Fruit fly (Drosophila melanogaster): ENCODE data around the gene SPE.

Gene SPE

dm6 chr3R:23734573-23735404 lies 48.7 kb downstream of the SPE start (continued):
- TF ChIP-seq CG2875 (GFP tag; optimal IDR thresholded peaks at IDR 0.05) (no peak), bbx (GFP tag; IDR thresholded peaks at IDR 0.05; ENCODE audit: partially characterized antibody) (no peak), Xbp1 (GFP tag; optimal IDR thresholded peaks at IDR 0.05) (no peak), cwo (GFP tag; optimal IDR thresholded peaks at IDR 0.05) (no peak), MBD-R2 (GFP tag; IDR thresholded peaks at IDR 0.05) (no peak), CG1603 (tag; optimal IDR thresholded peaks at IDR 0.05) (no peak), HLHmδ (GFP tag; optimal IDR thresholded peaks at IDR 0.05) (no peak), Neu2 (GFP tag; optimal IDR thresholded peaks at IDR 0.05; ENCODE audit: borderline replicate concordance) (no peak), CG11093 (GFP tag; IDR thresholded peaks at IDR 0.05) (no peak), CG7556 (GFP tag; optimal IDR thresholded peaks at IDR 0.05) (peak; percentile 1), B-H2 (GFP tag; optimal IDR thresholded peaks at IDR 0.05) (no peak), bsh (GFP tag; optimal IDR thresholded peaks at IDR 0.05) (peak in 1 of 2 experiments; percentile 7), CG15011 (GFP tag; optimal IDR thresholded peaks at IDR 0.05) (no peak), Hmx (GFP tag; optimal IDR thresholded peaks at IDR 0.05) (no peak), Vsx1 (GFP tag; optimal IDR thresholded peaks at IDR 0.05) (no peak), mld (GFP tag; IDR thresholded peaks at IDR 0.05; ENCODE audit: partially characterized antibody) (no peak), CG8765 (GFP tag; IDR thresholded peaks at IDR 0.05) (no peak), seq (GFP tag; IDR thresholded peaks at IDR 0.05) (no peak), stc (GFP tag; IDR thresholded peaks at IDR 0.05) (no peak), Optix (GFP tag; IDR thresholded peaks at IDR 0.05) (0 out of 3 replicates have a peak, but pooled peaks have one; percentile 11), MESR4 (GFP tag; optimal IDR thresholded peaks at IDR 0.05) (no peak), slou (GFP tag; optimal IDR thresholded peaks at IDR 0.05) (no peak), CG4707 (GFP tag; optimal IDR thresholded peaks at IDR 0.05) (no peak), CG6854 (GFP tag; optimal IDR thresholded peaks at IDR 0.05) (no peak), Sox102F (GFP tag; optimal IDR thresholded peaks at IDR 0.05) (peak; percentile 48), CG9215 (GFP tag; IDR thresholded peaks at IDR 0.05) (no peak), Xrp1 (GFP tag; IDR thresholded peaks at IDR 0.05) (no peak), gfzf (GFP tag; optimal IDR thresholded peaks at IDR 0.05) (no peak), CG14667 (GFP tag; IDR thresholded peaks at IDR 0.05) (no peak), CG2678 (tag; optimal IDR thresholded peaks at IDR 0.05) (no peak), CG6254 (GFP tag; optimal IDR thresholded peaks at IDR 0.05) (peak; percentile 23), tio (GFP tag; optimal IDR thresholded peaks at IDR 0.05) (no peak), Rfx (GFP tag; IDR thresholded peaks at IDR 0.05) (no peak), Ravus (GFP tag; IDR thresholded peaks at IDR 0.05) (no peak), chinmo (GFP tag; IDR thresholded peaks at IDR 0.05; ENCODE audit: partially characterized antibody) (0 out of 4 replicates have a peak, but pooled peaks have one; percentile 54), CG3065 (GFP tag; optimal IDR thresholded peaks at IDR 0.05) (no peak), dmrt99B (tag; optimal IDR thresholded peaks at IDR 0.05) (peak; percentile 73), NC2β (GFP tag; optimal IDR thresholded peaks at IDR 0.05) (no peak), fu2 (GFP tag; optimal IDR thresholded peaks at IDR 0.05) (no peak), CG12299 (tag; optimal IDR thresholded peaks at IDR 0.05) (no peak), dysf (GFP tag; IDR thresholded peaks at IDR 0.05) (no peak), CG3407 (GFP tag; optimal IDR thresholded peaks at IDR 0.05) (no peak), Taf1 (GFP tag; IDR thresholded peaks at IDR 0.05) (no peak), Hr51 (GFP tag; optimal IDR thresholded peaks at IDR 0.05) (peak in 1 of 2 experiments; percentile 48), CG11696 (GFP tag; IDR thresholded peaks at IDR 0.05) (peak; percentile 58), Dad (GFP tag; optimal IDR thresholded peaks at IDR 0.05) (no peak), CG12391 (tag; optimal IDR thresholded peaks at IDR 0.05) (peak; percentile 25), Bteb2 (GFP tag; optimal IDR thresholded peaks at IDR 0.05) (no peak), ase (GFP tag; IDR thresholded peaks at IDR 0.05) (no peak)
